Worm (Caenorhabditis elegans) whole organism, midembryonic: Measurements from ENCODE around the gene Y71H2AM.6.

Source experiments
- T22C8.4 ChIP-seq: fragments of 200-800 bp; sonication (Bioruptor generic); IDR thresholded peaks from 2 replicates; pipeline ENCODE4 v1.3.6; 2022; ENCODE audit warnings: missing genetic modification characterization, missing compliant biosample characterization
- cog-1 ChIP-seq: sonication (generic microtip); optimal IDR thresholded peaks from 2 replicates; lab custom pipeline; 2016; ENCODE audit warnings: missing genetic modification characterization, missing compliant biosample characterization
- flt-1 ChIP-seq: fragments of 200-800 bp; sonication (Bioruptor generic); IDR thresholded peaks from 2 replicates; pipeline ENCODE4 v1.3.6; 2022; ENCODE audit warnings: missing genetic modification characterization, missing compliant biosample characterization
- klf-2 ChIP-seq: fragments of 200-800 bp; sonication (Bioruptor generic); conservative IDR thresholded peaks from 2 replicates; pipeline ENCODE4 v1.3.6; 2022; ENCODE audit warnings: missing genetic modification reagents, missing genetic modification characterization, missing compliant biosample characterization
- med-1 ChIP-seq: sonication (generic microtip); optimal IDR thresholded peaks from 2 replicates; lab custom pipeline; 2017; ENCODE audit warnings: missing genetic modification characterization, mild to moderate bottlenecking, missing compliant biosample characterization, antibody characterized with exemption, missing genetic modification reagents; ENCODE audit not compliant: insufficient read depth
- ref-1 ChIP-seq: fragments of 200-800 bp; sonication (Bioruptor generic); conservative IDR thresholded peaks from 2 replicates; pipeline ENCODE4 v1.3.6; 2022; ENCODE audit warnings: missing genetic modification reagents, missing genetic modification characterization, missing compliant biosample characterization
- tab-1 ChIP-seq: fragments of 200-800 bp; sonication (Bioruptor generic); IDR thresholded peaks from 2 replicates; pipeline ENCODE4 v1.3.6; 2022; ENCODE audit warnings: missing genetic modification characterization, missing compliant biosample characterization
- ztf-23 ChIP-seq: fragments of 200-800 bp; sonication (Bioruptor generic); IDR thresholded peaks from 2 replicates; pipeline ENCODE4 v1.3.6; 2022; ENCODE audit warnings: missing genetic modification reagents, missing genetic modification characterization, missing compliant biosample characterization
- ztf-29 ChIP-seq: fragments of 200-800 bp; sonication (Bioruptor generic); IDR thresholded peaks from 2 replicates; pipeline ENCODE4 v1.3.6; 2022; ENCODE audit warnings: missing genetic modification reagents, missing genetic modification characterization, missing compliant biosample characterization

Y71H2AM.6 gene

DNA sequence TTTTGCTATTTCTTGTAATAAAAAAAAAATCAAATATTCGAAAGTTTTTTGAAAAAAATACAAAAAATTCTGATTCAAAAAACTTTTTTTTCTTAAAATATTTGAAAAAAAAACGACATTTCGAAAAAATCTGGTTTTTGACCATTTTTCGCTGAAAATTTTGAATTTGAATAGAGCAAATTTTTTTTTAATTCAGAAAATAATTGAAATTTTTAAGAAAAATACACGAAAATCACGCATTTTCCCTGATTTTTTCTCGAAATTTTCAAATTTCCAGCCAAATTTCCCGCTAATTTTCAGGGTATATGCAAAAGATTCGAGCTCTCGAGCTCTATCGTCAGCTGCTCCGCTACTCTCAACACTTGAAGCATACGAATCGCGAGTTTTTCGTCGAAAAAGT is 45.9 kb downstream of the Y71H2AM.6 start, which contains the start of gene Y71H2AM.1:
Gene Y71H2AM.1, plus strand, starts transcription at position 301 of the 400 bp plus-strand sequence.
- TF ChIP-seq tab-1 = no peak
- no peak for TF ChIP-seq ztf-29
- no peak for TF ChIP-seq flt-1 (GFP tag; lab: Robert Waterston, UW)
- TF ChIP-seq T22C8.4 (GFP tag; lab: Robert Waterston, UW) = no peak
- TF ChIP-seq cog-1 (tag; lab: Kevin White, UChicago) = no peak
- TF ChIP-seq ref-1 (GFP tag; lab: Robert Waterston, UW) = no peak
- TF ChIP-seq ztf-23 (GFP tag; lab: Robert Waterston, UW) = no peak
- TF ChIP-seq med-1 (GFP tag; lab: Kevin White, UChicago) = no peak
- TF ChIP-seq klf-2 = no peak
